Worm (Caenorhabditis elegans) whole organism, L1 larva: Measurements from ENCODE around the gene F21A3.2.

Experiments used
- C04F5.9 ChIP-seq: sonication (generic microtip); optimal IDR thresholded peaks from 2 replicates; lab custom pipeline; 2016; ENCODE audit warnings: missing genetic modification characterization, missing compliant biosample characterization
- C16A3.4 ChIP-seq: fragments of 150-350 bp; optimal IDR thresholded peaks from 2 replicates; lab custom pipeline; 2014; ENCODE audit warnings: missing biosample characterization, missing genetic modification characterization
- F16B12.6 ChIP-seq: fragments of 150-350 bp; optimal IDR thresholded peaks from 2 replicates; lab custom pipeline; 2014; ENCODE audit warnings: missing biosample characterization, missing genetic modification characterization
- Y116A8C.19 ChIP-seq: sonication (generic microtip); optimal IDR thresholded peaks from 2 replicates; lab custom pipeline; 2016; ENCODE audit warnings: missing compliant biosample characterization, missing genetic modification characterization, borderline replicate concordance
- aha-1 ChIP-seq: fragments of 150-350 bp; optimal IDR thresholded peaks from 2 replicates; lab custom pipeline; 2014; ENCODE audit warnings: missing biosample characterization, missing genetic modification characterization
- alr-1 ChIP-seq: fragments of 200-800 bp; sonication (Bioruptor generic); optimal IDR thresholded peaks from 2 replicates; lab custom pipeline; 2018; ENCODE audit warnings: borderline replicate concordance, mild to moderate bottlenecking, missing genetic modification characterization, missing compliant biosample characterization
- aly-2 ChIP-seq: fragments of 150-350 bp; optimal IDR thresholded peaks from 2 replicates; lab custom pipeline; 2014; ENCODE audit warnings: missing biosample characterization, missing genetic modification characterization
- ceh-8 ChIP-seq: fragments of 200-800 bp; sonication (Bioruptor generic); optimal IDR thresholded peaks from 2 replicates; lab custom pipeline; 2018; ENCODE audit warnings: mild to moderate bottlenecking, missing genetic modification characterization, moderate library complexity, missing compliant biosample characterization
- ceh-82 ChIP-seq, 3 experiments: fragments of 150-350 bp in 1 of 3; sonication (generic microtip) in 2 of 3; optimal IDR thresholded peaks; 2 replicates each; lab custom pipeline; 2014 to 2017; ENCODE audit warnings: missing biosample characterization in 3 of 3, missing genetic modification characterization in 3 of 3
- ceh-88 ChIP-seq: fragments of 200-800 bp; sonication (Bioruptor generic); IDR thresholded peaks from 2 replicates; pipeline ENCODE4 v1.3.6; 2022; ENCODE audit warnings: missing genetic modification characterization, missing compliant biosample characterization
- ceh-90 ChIP-seq: sonication (generic microtip); optimal IDR thresholded peaks from 2 replicates; lab custom pipeline; 2016; ENCODE audit warnings: missing genetic modification characterization, missing compliant biosample characterization
- ces-1 ChIP-seq: fragments of 150-350 bp; optimal IDR thresholded peaks from 2 replicates; lab custom pipeline; 2014; ENCODE audit warnings: missing biosample characterization, missing genetic modification reagents, missing genetic modification characterization
- dpl-1 ChIP-seq, 3 experiments: fragments of 150-350 bp in 2 of 3; sonication (generic microtip) in 1 of 3; optimal IDR thresholded peaks; 2 replicates each; lab custom pipeline; 2014 to 2017; ENCODE audit warnings: missing biosample characterization in 3 of 3, missing genetic modification characterization in 3 of 3, missing genetic modification reagents in 3 of 3
- dsc-1 ChIP-seq: sonication (generic microtip); optimal IDR thresholded peaks from 2 replicates; lab custom pipeline; 2016; ENCODE audit warnings: mild to moderate bottlenecking, missing genetic modification characterization, missing compliant biosample characterization
- efl-1 ChIP-seq, 4 experiments: fragments of 150-350 bp; optimal IDR thresholded peaks in 3 of 4; peaks in 1 of 4; 1 replicate in 1 of 4; 2 replicates in 3 of 4; lab custom pipeline; 2014; ENCODE audit warnings: missing biosample characterization in 2 of 4, missing genetic modification characterization in 2 of 4, missing genetic modification reagents in 2 of 4
- egl-13 ChIP-seq: sonication (generic microtip); optimal IDR thresholded peaks from 2 replicates; lab custom pipeline; 2016; ENCODE audit warnings: missing genotype, missing genetic modification reagents, missing genetic modification characterization, missing compliant biosample characterization
- egl-27 ChIP-seq, 2 experiments: fragments of 150-350 bp in 1 of 2; sonication (generic microtip); optimal IDR thresholded peaks; 3 replicates each; lab custom pipeline; 2017 to 2018; ENCODE audit warnings: missing biosample characterization in 2 of 2, missing genetic modification characterization in 2 of 2, missing genetic modification reagents in 2 of 2
- elt-3 ChIP-seq, 6 experiments: fragments of 150-350 bp in 1 of 6; sonication (generic microtip); optimal IDR thresholded peaks; 2 replicates each; lab custom pipeline; 2017 to 2018; ENCODE audit warnings: missing biosample characterization in 6 of 6, missing genetic modification characterization in 6 of 6, inconsistent platforms in 1 of 6
- ets-5 ChIP-seq: fragments of 200-800 bp; sonication (Bioruptor generic); IDR thresholded peaks from 2 replicates; pipeline ENCODE4 v1.3.6; 2022; ENCODE audit warnings: missing genetic modification characterization, missing compliant biosample characterization
- fkh-10 ChIP-seq: sonication (generic microtip); optimal IDR thresholded peaks from 2 replicates; lab custom pipeline; 2017; ENCODE audit warnings: missing biosample characterization, missing genetic modification reagents, missing genetic modification characterization
- fkh-4 ChIP-seq: sonication (generic microtip); optimal IDR thresholded peaks from 2 replicates; lab custom pipeline; 2016; ENCODE audit warnings: missing compliant biosample characterization, missing genetic modification characterization, borderline replicate concordance
- fos-1 ChIP-seq: fragments of 150-350 bp; optimal IDR thresholded peaks from 2 replicates; lab custom pipeline; 2014; ENCODE audit warnings: missing biosample characterization, missing genetic modification characterization
- hpl-2 ChIP-seq: fragments of 150-350 bp; optimal IDR thresholded peaks from 2 replicates; lab custom pipeline; 2014; ENCODE audit warnings: missing biosample characterization, missing genetic modification reagents, missing genetic modification characterization
- isw-1 ChIP-seq: fragments of 200-800 bp; sonication (Bioruptor generic); IDR thresholded peaks from 2 replicates; pipeline ENCODE4 v1.3.6; 2022; ENCODE audit warnings: missing genetic modification characterization, missing compliant biosample characterization
- jun-1 ChIP-seq: fragments of 150-350 bp; optimal IDR thresholded peaks from 2 replicates; lab custom pipeline; 2014; ENCODE audit warnings: missing biosample characterization, missing genetic modification reagents, missing genetic modification characterization
- lin-13 ChIP-seq: fragments of 150-350 bp; optimal IDR thresholded peaks from 2 replicates; lab custom pipeline; 2014; ENCODE audit warnings: missing biosample characterization, missing genetic modification reagents, missing genetic modification characterization
- lin-15B ChIP-seq: fragments of 150-350 bp; sonication (generic microtip); optimal IDR thresholded peaks from 3 replicates; lab custom pipeline; 2014; ENCODE audit warnings: missing biosample characterization, missing genetic modification characterization
- lsy-2 ChIP-seq, 2 experiments: fragments of 150-350 bp; optimal IDR thresholded peaks; 2 replicates each; lab custom pipeline; 2014; ENCODE audit warnings: missing biosample characterization in 2 of 2, missing genetic modification characterization in 2 of 2
- mab-9 ChIP-seq: fragments of 200-800 bp; sonication (Bioruptor generic); IDR thresholded peaks from 2 replicates; pipeline ENCODE4 v1.3.6; 2022; ENCODE audit warnings: missing genetic modification reagents, missing genetic modification characterization, missing compliant biosample characterization
- nhr-11 ChIP-seq: fragments of 150-350 bp; optimal IDR thresholded peaks from 2 replicates; lab custom pipeline; 2014; ENCODE audit warnings: missing biosample characterization, missing genetic modification characterization
- nhr-12 ChIP-seq: sonication (generic microtip); optimal IDR thresholded peaks from 2 replicates; lab custom pipeline; 2017; ENCODE audit warnings: missing biosample characterization, missing genetic modification characterization
- nhr-19 ChIP-seq: fragments of 200-800 bp; sonication (Bioruptor generic); conservative IDR thresholded peaks from 2 replicates; pipeline ENCODE4 v1.3.6; 2022; ENCODE audit warnings: missing genetic modification characterization, missing compliant biosample characterization
- nhr-237 ChIP-seq: fragments of 150-350 bp; optimal IDR thresholded peaks from 2 replicates; lab custom pipeline; 2014; ENCODE audit warnings: missing biosample characterization, missing genetic modification characterization
- nhr-71 ChIP-seq: sonication (generic microtip); optimal IDR thresholded peaks from 2 replicates; lab custom pipeline; 2016; ENCODE audit warnings: mild to moderate bottlenecking, missing genetic modification characterization, moderate library complexity, missing compliant biosample characterization
- nhr-76 ChIP-seq: sonication (generic microtip); optimal IDR thresholded peaks from 2 replicates; lab custom pipeline; 2017; ENCODE audit warnings: missing biosample characterization, missing genetic modification characterization
- pqm-1 ChIP-seq: sonication (generic microtip); optimal IDR thresholded peaks from 3 replicates; lab custom pipeline; 2017; ENCODE audit warnings: missing biosample characterization, missing genetic modification characterization
- sptf-1 ChIP-seq: fragments of 150-350 bp; optimal IDR thresholded peaks from 2 replicates; lab custom pipeline; 2014; ENCODE audit warnings: missing biosample characterization, missing genetic modification characterization
- sup-37 ChIP-seq: fragments of 200-800 bp; sonication (Bioruptor generic); optimal IDR thresholded peaks from 2 replicates; lab custom pipeline; 2018; ENCODE audit warnings: mild to moderate bottlenecking, missing genetic modification characterization, missing compliant biosample characterization
- swsn-7 ChIP-seq: sonication (generic microtip); optimal IDR thresholded peaks from 2 replicates; lab custom pipeline; 2016; ENCODE audit warnings: missing genetic modification characterization, missing compliant biosample characterization
- tbx-2 ChIP-seq: sonication (generic microtip); optimal IDR thresholded peaks from 2 replicates; lab custom pipeline; 2016; ENCODE audit warnings: missing genetic modification characterization, missing compliant biosample characterization
- unc-62 ChIP-seq: fragments of 150-350 bp; optimal IDR thresholded peaks from 2 replicates; lab custom pipeline; 2014; ENCODE audit warnings: missing biosample characterization, missing genetic modification reagents, missing genetic modification characterization
- unc-86 ChIP-seq: sonication (generic microtip); optimal IDR thresholded peaks from 2 replicates; lab custom pipeline; 2016; ENCODE audit warnings: missing genetic modification characterization, missing compliant biosample characterization
- vab-15 ChIP-seq: sonication (generic microtip); optimal IDR thresholded peaks from 2 replicates; lab custom pipeline; 2017; ENCODE audit warnings: missing genotype, mild to moderate bottlenecking, missing genetic modification characterization, missing compliant biosample characterization
- xbp-1 ChIP-seq: sonication (generic microtip); optimal IDR thresholded peaks from 2 replicates; lab custom pipeline; 2016; ENCODE audit warnings: missing genetic modification characterization, missing compliant biosample characterization
- zag-1 ChIP-seq: fragments of 150-350 bp; optimal IDR thresholded peaks from 2 replicates; lab custom pipeline; 2014; ENCODE audit warnings: missing biosample characterization, missing genetic modification characterization
- zip-4 ChIP-seq: fragments of 200-800 bp; sonication (Bioruptor generic); optimal IDR thresholded peaks from 2 replicates; lab custom pipeline; 2018; ENCODE audit warnings: mild to moderate bottlenecking, missing genetic modification characterization, moderate library complexity, missing compliant biosample characterization
- ztf-11 ChIP-seq, 2 experiments: sonication (generic microtip); optimal IDR thresholded peaks; 2 replicates each; lab custom pipeline; 2016 to 2017; ENCODE audit warnings: missing genetic modification characterization in 2 of 2, missing biosample characterization in 1 of 2, missing compliant biosample characterization in 1 of 2
- ztf-4 ChIP-seq: fragments of 150-350 bp; optimal IDR thresholded peaks from 2 replicates; lab custom pipeline; 2014; ENCODE audit warnings: missing biosample characterization, missing genetic modification characterization

Gene F21A3.2

DNA sequence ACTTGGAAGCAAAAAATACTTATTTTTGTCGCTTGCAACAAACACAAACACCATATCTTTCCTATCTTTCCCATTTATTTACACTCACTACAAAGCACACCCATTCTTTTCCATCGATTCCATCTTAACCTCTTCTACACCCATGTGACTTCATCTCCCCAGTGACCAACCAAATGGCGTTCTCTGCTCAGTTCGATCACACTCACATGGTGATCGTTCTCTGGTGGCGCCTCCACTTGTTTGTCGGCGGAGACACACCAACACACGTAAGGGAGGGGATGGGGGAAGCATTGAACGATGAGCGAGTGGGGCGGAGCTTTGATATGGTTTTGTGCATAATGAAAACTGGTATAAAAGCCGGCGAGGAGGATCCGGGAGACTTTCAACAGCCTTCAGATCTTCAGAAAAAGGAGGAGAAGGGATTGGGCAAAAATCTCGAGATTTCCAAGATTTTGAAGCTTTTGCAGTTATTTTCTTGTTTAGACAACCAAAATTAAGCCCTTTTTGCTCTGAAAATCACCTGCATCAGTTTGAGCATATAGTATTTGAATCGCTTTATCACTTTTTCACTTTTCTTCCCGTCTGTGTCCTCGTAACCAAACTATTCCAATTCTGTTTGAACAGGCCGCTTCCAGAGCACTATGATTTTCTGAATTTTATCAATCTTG lies 32.9 kb upstream of the F21A3.2 start (continued):
- peak; percentile 67 for TF ChIP-seq nhr-11 (tag; lab: Kevin White, UChicago)
- TF ChIP-seq dsc-1: no peak
- TF ChIP-seq ztf-11 (tag; optimal IDR thresholded peaks at IDR 0.05; lab: Kevin White, UChicago): peak in 1 of 2 experiments; percentile 48
- TF ChIP-seq fkh-10 (GFP tag; lab: Kevin White, UChicago): no peak
- peak; percentile 2 for TF ChIP-seq fos-1
- no peak for TF ChIP-seq egl-27 (tag; optimal IDR thresholded peaks at IDR 0.05; lab: Kevin White, UChicago)
- peak; percentile 50 to 72 (median 66) for TF ChIP-seq dpl-1 (GFP tag; optimal IDR thresholded peaks at IDR 0.05; lab: Kevin White, UChicago)
- TF ChIP-seq nhr-19: peak; percentile 100
- no peak for TF ChIP-seq nhr-12 (tag; lab: Kevin White, UChicago)
- TF ChIP-seq unc-86: no peak
- TF ChIP-seq ets-5: no peak
- TF ChIP-seq egl-13 (tag; lab: Kevin White, UChicago): no peak
- no peak for TF ChIP-seq unc-62 (GFP tag; lab: Kevin White, UChicago)
- peak; percentile 74 for TF ChIP-seq lin-13 (GFP tag; lab: Kevin White, UChicago)
- TF ChIP-seq fkh-4 (tag; lab: Kevin White, UChicago): no peak
- peak; percentile 53; the same call in 1 of the 2 replicates for TF ChIP-seq ceh-88 (GFP tag; lab: Robert Waterston, UW)
- no peak for TF ChIP-seq zag-1 (tag; lab: Kevin White, UChicago)
- TF ChIP-seq ces-1 (GFP tag; lab: Kevin White, UChicago): no peak
- peak in 1 of 3 experiments; percentile 44 for TF ChIP-seq ceh-82 (tag; optimal IDR thresholded peaks at IDR 0.05; lab: Kevin White, UChicago)
- TF ChIP-seq ceh-90 (tag; lab: Kevin White, UChicago): no peak
- TF ChIP-seq Y116A8C.19 (tag; lab: Kevin White, UChicago): no peak
- TF ChIP-seq zip-4 (GFP tag; lab: Kevin White, UChicago): no peak
- TF ChIP-seq swsn-7 (tag; lab: Kevin White, UChicago): peak; percentile 66
- TF ChIP-seq nhr-237: no peak
- TF ChIP-seq xbp-1 (tag; lab: Kevin White, UChicago): peak; percentile 54
- peak; percentile 93 for TF ChIP-seq C16A3.4 (tag; lab: Kevin White, UChicago)
- no peak for TF ChIP-seq aly-2
- no peak for TF ChIP-seq F16B12.6 (tag; lab: Kevin White, UChicago)
- no peak for TF ChIP-seq ceh-8 (GFP tag; lab: Kevin White, UChicago)
- TF ChIP-seq sptf-1: no peak
- no peak for TF ChIP-seq vab-15
- peak; percentile 66 for TF ChIP-seq pqm-1 (tag; lab: Kevin White, UChicago)
- peak; percentile 68 for TF ChIP-seq mab-9 (GFP tag; lab: Robert Waterston, UW)
- no peak for TF ChIP-seq lin-15B (tag; lab: Kevin White, UChicago)
- no peak for TF ChIP-seq nhr-76
- TF ChIP-seq hpl-2 (GFP tag; lab: Kevin White, UChicago): no peak
- TF ChIP-seq C04F5.9 (tag; lab: Kevin White, UChicago): peak; percentile 43
- peak; percentile 97 for TF ChIP-seq nhr-71 (tag; lab: Kevin White, UChicago)
- TF ChIP-seq ztf-4 (tag; lab: Kevin White, UChicago): peak; percentile 73
- peak; percentile 89 for TF ChIP-seq tbx-2 (tag; lab: Kevin White, UChicago)
- peak; percentile 53 to 65 for TF ChIP-seq efl-1 (optimal IDR thresholded peaks at IDR 0.05; lab: Kevin White, UChicago)
- peak; percentile 60 to 96 for TF ChIP-seq efl-1 (GFP tag; optimal IDR thresholded peaks at IDR 0.05 in 1 of 2; lab: Kevin White, UChicago)
- TF ChIP-seq alr-1: no peak
- TF ChIP-seq lsy-2 (tag; optimal IDR thresholded peaks at IDR 0.05; lab: Kevin White, UChicago): peak; percentile 76 to 87
- peak; percentile 71 for TF ChIP-seq jun-1 (tag; lab: Kevin White, UChicago)
- peak; percentile 53 for TF ChIP-seq sup-37 (GFP tag; lab: Kevin White, UChicago)
- peak in 3 of 6 experiments; percentile 12 to 93 (median 70) for TF ChIP-seq elt-3 (tag; optimal IDR thresholded peaks at IDR 0.05; lab: Kevin White, UChicago)
- peak; percentile 0 for TF ChIP-seq aha-1 (tag; lab: Kevin White, UChicago)
- no peak for TF ChIP-seq isw-1
